Worm (Caenorhabditis elegans) whole organism, L1 larva: ENCODE measurements around the gene ins-31.

Experiments
- C16A3.4 ChIP-seq: fragments of 150-350 bp; optimal IDR thresholded peaks from 2 replicates; lab custom pipeline; 2014; ENCODE audit warnings: missing biosample characterization, missing genetic modification characterization
- C34B4.2 ChIP-seq: sonication (generic microtip); optimal IDR thresholded peaks from 2 replicates; lab custom pipeline; 2017; ENCODE audit warnings: mild to moderate bottlenecking, missing genetic modification characterization, missing compliant biosample characterization
- Y116A8C.19 ChIP-seq: sonication (generic microtip); optimal IDR thresholded peaks from 2 replicates; lab custom pipeline; 2016; ENCODE audit warnings: missing compliant biosample characterization, missing genetic modification characterization, borderline replicate concordance
- alr-1 ChIP-seq: fragments of 200-800 bp; sonication (Bioruptor generic); optimal IDR thresholded peaks from 2 replicates; lab custom pipeline; 2018; ENCODE audit warnings: borderline replicate concordance, mild to moderate bottlenecking, missing genetic modification characterization, missing compliant biosample characterization
- blmp-1 ChIP-seq: fragments of 150-350 bp; optimal IDR thresholded peaks from 2 replicates; lab custom pipeline; 2014; ENCODE audit warnings: missing biosample characterization, missing genetic modification characterization
- ceh-63 ChIP-seq: fragments of 200-800 bp; sonication (Bioruptor generic); optimal IDR thresholded peaks from 2 replicates; lab custom pipeline; 2018; ENCODE audit warnings: mild to moderate bottlenecking, missing genetic modification characterization, missing compliant biosample characterization
- ces-1 ChIP-seq: fragments of 150-350 bp; optimal IDR thresholded peaks from 2 replicates; lab custom pipeline; 2014; ENCODE audit warnings: missing biosample characterization, missing genetic modification reagents, missing genetic modification characterization
- dpl-1 ChIP-seq, 3 experiments: fragments of 150-350 bp in 2 of 3; sonication (generic microtip) in 1 of 3; optimal IDR thresholded peaks; 2 replicates each; lab custom pipeline; 2014 to 2017; ENCODE audit warnings: missing biosample characterization in 3 of 3, missing genetic modification characterization in 3 of 3, missing genetic modification reagents in 3 of 3
- efl-1 ChIP-seq, 4 experiments: fragments of 150-350 bp; optimal IDR thresholded peaks in 3 of 4; peaks in 1 of 4; 1 replicate in 1 of 4; 2 replicates in 3 of 4; lab custom pipeline; 2014; ENCODE audit warnings: missing biosample characterization in 2 of 4, missing genetic modification characterization in 2 of 4, missing genetic modification reagents in 2 of 4
- efl-3 ChIP-seq: fragments of 200-800 bp; sonication (Bioruptor generic); optimal IDR thresholded peaks from 2 replicates; lab custom pipeline; 2018; ENCODE audit warnings: mild to moderate bottlenecking, missing genetic modification characterization, missing compliant biosample characterization
- egl-13 ChIP-seq: sonication (generic microtip); optimal IDR thresholded peaks from 2 replicates; lab custom pipeline; 2016; ENCODE audit warnings: missing genotype, missing genetic modification reagents, missing genetic modification characterization, missing compliant biosample characterization
- elt-2 ChIP-seq: sonication (generic microtip); optimal IDR thresholded peaks from 2 replicates; lab custom pipeline; 2016; ENCODE audit warnings: missing genetic modification characterization, mild to moderate bottlenecking, inconsistent platforms, missing compliant biosample characterization, missing genetic modification reagents
- elt-3 ChIP-seq, 6 experiments: fragments of 150-350 bp in 1 of 6; sonication (generic microtip); optimal IDR thresholded peaks; 2 replicates each; lab custom pipeline; 2017 to 2018; ENCODE audit warnings: missing biosample characterization in 6 of 6, missing genetic modification characterization in 6 of 6, inconsistent platforms in 1 of 6
- ets-5 ChIP-seq: fragments of 200-800 bp; sonication (Bioruptor generic); IDR thresholded peaks from 2 replicates; pipeline ENCODE4 v1.3.6; 2022; ENCODE audit warnings: missing genetic modification characterization, missing compliant biosample characterization
- fkh-10 ChIP-seq: sonication (generic microtip); optimal IDR thresholded peaks from 2 replicates; lab custom pipeline; 2017; ENCODE audit warnings: missing biosample characterization, missing genetic modification reagents, missing genetic modification characterization
- fkh-8 ChIP-seq: sonication (generic microtip); optimal IDR thresholded peaks from 2 replicates; lab custom pipeline; 2016; ENCODE audit warnings: mild to moderate bottlenecking, missing genetic modification characterization, missing compliant biosample characterization
- grh-1 ChIP-seq: fragments of 200-800 bp; sonication (Bioruptor generic); IDR thresholded peaks from 2 replicates; pipeline ENCODE4 v1.3.6; 2022; ENCODE audit warnings: missing genetic modification reagents, missing genetic modification characterization, missing compliant biosample characterization
- hlh-4 ChIP-seq: sonication (generic microtip); optimal IDR thresholded peaks from 2 replicates; lab custom pipeline; 2016; ENCODE audit warnings: mild to moderate bottlenecking, missing genetic modification characterization, missing compliant biosample characterization
- jun-1 ChIP-seq: fragments of 150-350 bp; optimal IDR thresholded peaks from 2 replicates; lab custom pipeline; 2014; ENCODE audit warnings: missing biosample characterization, missing genetic modification reagents, missing genetic modification characterization
- lin-13 ChIP-seq: fragments of 150-350 bp; optimal IDR thresholded peaks from 2 replicates; lab custom pipeline; 2014; ENCODE audit warnings: missing biosample characterization, missing genetic modification reagents, missing genetic modification characterization
- lin-14 ChIP-seq: fragments of 200-800 bp; sonication (Bioruptor generic); optimal IDR thresholded peaks from 2 replicates; lab custom pipeline; 2018; ENCODE audit warnings: mild to moderate bottlenecking, missing genetic modification characterization, moderate library complexity, missing compliant biosample characterization
- lin-15B ChIP-seq: fragments of 150-350 bp; sonication (generic microtip); optimal IDR thresholded peaks from 3 replicates; lab custom pipeline; 2014; ENCODE audit warnings: missing biosample characterization, missing genetic modification characterization
- lsy-2 ChIP-seq, 2 experiments: fragments of 150-350 bp; optimal IDR thresholded peaks; 2 replicates each; lab custom pipeline; 2014; ENCODE audit warnings: missing biosample characterization in 2 of 2, missing genetic modification characterization in 2 of 2
- mab-9 ChIP-seq: fragments of 200-800 bp; sonication (Bioruptor generic); IDR thresholded peaks from 2 replicates; pipeline ENCODE4 v1.3.6; 2022; ENCODE audit warnings: missing genetic modification reagents, missing genetic modification characterization, missing compliant biosample characterization
- nhr-11 ChIP-seq: fragments of 150-350 bp; optimal IDR thresholded peaks from 2 replicates; lab custom pipeline; 2014; ENCODE audit warnings: missing biosample characterization, missing genetic modification characterization
- nhr-12 ChIP-seq: sonication (generic microtip); optimal IDR thresholded peaks from 2 replicates; lab custom pipeline; 2017; ENCODE audit warnings: missing biosample characterization, missing genetic modification characterization
- nhr-19 ChIP-seq: fragments of 200-800 bp; sonication (Bioruptor generic); conservative IDR thresholded peaks from 2 replicates; pipeline ENCODE4 v1.3.6; 2022; ENCODE audit warnings: missing genetic modification characterization, missing compliant biosample characterization
- nhr-20 ChIP-seq: sonication (generic microtip); optimal IDR thresholded peaks from 2 replicates; lab custom pipeline; 2016; ENCODE audit warnings: mild to moderate bottlenecking, missing genetic modification characterization, missing compliant biosample characterization
- nhr-237 ChIP-seq: fragments of 150-350 bp; optimal IDR thresholded peaks from 2 replicates; lab custom pipeline; 2014; ENCODE audit warnings: missing biosample characterization, missing genetic modification characterization
- nhr-28 ChIP-seq: fragments of 150-350 bp; optimal IDR thresholded peaks from 2 replicates; lab custom pipeline; 2014; ENCODE audit warnings: missing biosample characterization, missing genetic modification characterization
- nhr-71 ChIP-seq: sonication (generic microtip); optimal IDR thresholded peaks from 2 replicates; lab custom pipeline; 2016; ENCODE audit warnings: mild to moderate bottlenecking, missing genetic modification characterization, moderate library complexity, missing compliant biosample characterization
- nhr-76 ChIP-seq: sonication (generic microtip); optimal IDR thresholded peaks from 2 replicates; lab custom pipeline; 2017; ENCODE audit warnings: missing biosample characterization, missing genetic modification characterization
- pag-3 ChIP-seq: sonication (generic microtip); optimal IDR thresholded peaks from 2 replicates; lab custom pipeline; 2017; ENCODE audit warnings: missing genetic modification characterization, mild to moderate bottlenecking, missing compliant biosample characterization, antibody characterized with exemption, borderline replicate concordance; ENCODE audit not compliant: insufficient read depth
- pax-3 ChIP-seq: fragments of 200-800 bp; sonication (Bioruptor generic); optimal IDR thresholded peaks from 2 replicates; lab custom pipeline; 2018; ENCODE audit warnings: mild to moderate bottlenecking, missing genetic modification characterization, moderate library complexity, missing compliant biosample characterization
- rnt-1 ChIP-seq: sonication (generic microtip); optimal IDR thresholded peaks from 2 replicates; lab custom pipeline; 2016; ENCODE audit warnings: mild to moderate bottlenecking, missing genetic modification characterization, moderate library complexity, missing compliant biosample characterization
- skn-1 ChIP-seq: fragments of 150-350 bp; optimal IDR thresholded peaks from 2 replicates; lab custom pipeline; 2014; ENCODE audit warnings: missing biosample characterization, missing genetic modification characterization
- snpc-4 ChIP-seq: fragments of 150-350 bp; optimal IDR thresholded peaks from 2 replicates; lab custom pipeline; 2014; ENCODE audit warnings: missing biosample characterization, missing genetic modification characterization
- snu-23 ChIP-seq: sonication (generic microtip); optimal IDR thresholded peaks from 2 replicates; lab custom pipeline; 2016; ENCODE audit warnings: missing genetic modification characterization, missing compliant biosample characterization
- sox-4 ChIP-seq: sonication (generic microtip); optimal IDR thresholded peaks from 2 replicates; lab custom pipeline; 2016; ENCODE audit warnings: missing genetic modification characterization, missing compliant biosample characterization
- sptf-1 ChIP-seq: fragments of 150-350 bp; optimal IDR thresholded peaks from 2 replicates; lab custom pipeline; 2014; ENCODE audit warnings: missing biosample characterization, missing genetic modification characterization
- sup-37 ChIP-seq: fragments of 200-800 bp; sonication (Bioruptor generic); optimal IDR thresholded peaks from 2 replicates; lab custom pipeline; 2018; ENCODE audit warnings: mild to moderate bottlenecking, missing genetic modification characterization, missing compliant biosample characterization
- tbx-2 ChIP-seq: sonication (generic microtip); optimal IDR thresholded peaks from 2 replicates; lab custom pipeline; 2016; ENCODE audit warnings: missing genetic modification characterization, missing compliant biosample characterization
- tlp-1 ChIP-seq: fragments of 150-350 bp; optimal IDR thresholded peaks from 2 replicates; lab custom pipeline; 2014; ENCODE audit warnings: missing biosample characterization, missing genetic modification characterization
- unc-62 ChIP-seq: fragments of 150-350 bp; optimal IDR thresholded peaks from 2 replicates; lab custom pipeline; 2014; ENCODE audit warnings: missing biosample characterization, missing genetic modification reagents, missing genetic modification characterization
- zip-4 ChIP-seq: fragments of 200-800 bp; sonication (Bioruptor generic); optimal IDR thresholded peaks from 2 replicates; lab custom pipeline; 2018; ENCODE audit warnings: mild to moderate bottlenecking, missing genetic modification characterization, moderate library complexity, missing compliant biosample characterization
- ztf-11 ChIP-seq, 2 experiments: sonication (generic microtip); optimal IDR thresholded peaks; 2 replicates each; lab custom pipeline; 2016 to 2017; ENCODE audit warnings: missing genetic modification characterization in 2 of 2, missing biosample characterization in 1 of 2, missing compliant biosample characterization in 1 of 2
- ztf-4 ChIP-seq: fragments of 150-350 bp; optimal IDR thresholded peaks from 2 replicates; lab custom pipeline; 2014; ENCODE audit warnings: missing biosample characterization, missing genetic modification characterization

The ins-31 gene

ce11 chrII:3118907-3119382 is 7.9 kb upstream of the ins-31 start, which contains the start of gene T10D4.6 (continued):
- no peak for TF ChIP-seq C34B4.2 (tag; lab: Kevin White, UChicago)
- TF ChIP-seq alr-1 = no peak
- no peak for TF ChIP-seq mab-9 (GFP tag; lab: Robert Waterston, UW)
- TF ChIP-seq unc-62 = no peak
- TF ChIP-seq nhr-12 = no peak
- TF ChIP-seq grh-1 (GFP tag; lab: Robert Waterston, UW) = no peak
- TF ChIP-seq ces-1 (GFP tag; lab: Kevin White, UChicago) = no peak
- no peak for TF ChIP-seq nhr-237 (tag; lab: Kevin White, UChicago)
- TF ChIP-seq zip-4 (GFP tag; lab: Kevin White, UChicago) = no peak
- TF ChIP-seq fkh-8 (tag; lab: Kevin White, UChicago) = no peak
- 0 out of 2 replicates have a peak, but pooled peaks have one; percentile 9 for TF ChIP-seq nhr-19 (GFP tag; lab: Robert Waterston, UW)
- no peak for TF ChIP-seq egl-13 (tag; lab: Kevin White, UChicago)
- TF ChIP-seq lin-14 (GFP tag; lab: Kevin White, UChicago) = no peak
- no peak for TF ChIP-seq Y116A8C.19 (tag; lab: Kevin White, UChicago)
- TF ChIP-seq rnt-1 = peak; percentile 22
- no peak for TF ChIP-seq ceh-63 (GFP tag; lab: Kevin White, UChicago)
- no peak for TF ChIP-seq nhr-71 (tag; lab: Kevin White, UChicago)
- no peak for TF ChIP-seq lin-13 (GFP tag; lab: Kevin White, UChicago)
- TF ChIP-seq dpl-1 (GFP tag; optimal IDR thresholded peaks at IDR 0.05; lab: Kevin White, UChicago) = peak; percentile 17 to 51 (median 18)
- peak; percentile 44 for TF ChIP-seq snu-23 (GFP tag; lab: Kevin White, UChicago)
- TF ChIP-seq fkh-10 (GFP tag; lab: Kevin White, UChicago) = no peak
- TF ChIP-seq tbx-2 (tag; lab: Kevin White, UChicago) = peak; percentile 37
- no peak for TF ChIP-seq C16A3.4 (tag; lab: Kevin White, UChicago)
- TF ChIP-seq lsy-2 (tag; optimal IDR thresholded peaks at IDR 0.05; lab: Kevin White, UChicago) = peak in 1 of 2 experiments; percentile 40
- no peak for TF ChIP-seq nhr-11 (tag; lab: Kevin White, UChicago)
- TF ChIP-seq sox-4 (tag; lab: Kevin White, UChicago) = no peak
- no peak for TF ChIP-seq jun-1
- no peak for TF ChIP-seq skn-1 (tag; lab: Kevin White, UChicago)
- TF ChIP-seq tlp-1 (tag; lab: Kevin White, UChicago) = no peak
- TF ChIP-seq ztf-11 (tag; optimal IDR thresholded peaks at IDR 0.05; lab: Kevin White, UChicago) = no peak
- no peak for TF ChIP-seq sup-37
- no peak for TF ChIP-seq ztf-4 (tag; lab: Kevin White, UChicago)
- TF ChIP-seq nhr-76 (tag; lab: Kevin White, UChicago) = no peak
- no peak for TF ChIP-seq lin-15B (tag; lab: Kevin White, UChicago)
- no peak for TF ChIP-seq hlh-4 (tag; lab: Kevin White, UChicago)
- no peak for TF ChIP-seq nhr-20

- no peak for TF ChIP-seq efl-1 (optimal IDR thresholded peaks at IDR 0.05; lab: Kevin White, UChicago)
- TF ChIP-seq efl-1 (GFP tag; optimal IDR thresholded peaks at IDR 0.05 in 1 of 2; lab: Kevin White, UChicago) = no peak
- TF ChIP-seq efl-3 (GFP tag; lab: Kevin White, UChicago) = no peak
- no peak for TF ChIP-seq pag-3 (tag; lab: Kevin White, UChicago)
- TF ChIP-seq elt-2 (tag; lab: Kevin White, UChicago) = no peak
- no peak for TF ChIP-seq elt-3 (tag; optimal IDR thresholded peaks at IDR 0.05; lab: Kevin White, UChicago)
- no peak for TF ChIP-seq sptf-1 (tag; lab: Kevin White, UChicago)
- TF ChIP-seq sox-4 (tag; lab: Kevin White, UChicago) = no peak
- TF ChIP-seq blmp-1 (tag; lab: Kevin White, UChicago) = no peak
- no peak for TF ChIP-seq lsy-2 (tag; optimal IDR thresholded peaks at IDR 0.05; lab: Kevin White, UChicago)
- no peak for TF ChIP-seq ets-5 (GFP tag; lab: Robert Waterston, UW)
- TF ChIP-seq nhr-28 (tag; lab: Kevin White, UChicago) = no peak
- no peak for TF ChIP-seq pax-3 (tag; lab: Kevin White, UChicago)
- no peak for TF ChIP-seq lin-13 (GFP tag; lab: Kevin White, UChicago)
- no peak for TF ChIP-seq snpc-4 (tag; lab: Kevin White, UChicago)
Observed at ce11 chrII:3123206-3123605, 3.6 kb upstream of the ins-31 start, which contains the start of gene srh-71. Gene srh-71, plus strand, starts transcription at chrII:3123506.
